Fruit fly (Drosophila melanogaster): ENCODE measurements around the gene Drsl3.

The Drsl3 gene

dm6 chr3L:3301171-3301738 is 13.5 kb upstream of the Drsl3 start (continued):
- peak; percentile 86 for TF ChIP-seq CG5180 (GFP tag; optimal IDR thresholded peaks at IDR 0.05)
- peak; percentile 98 for TF ChIP-seq Med (GFP tag)
- TF ChIP-seq tll (GFP tag; optimal IDR thresholded peaks at IDR 0.05): no peak
- TF ChIP-seq ems (GFP tag; optimal IDR thresholded peaks at IDR 0.05): peak; percentile 88
- TF ChIP-seq Adf1 (GFP tag; IDR thresholded peaks at IDR 0.05): peak; percentile 77
- TF ChIP-seq Usf (GFP tag; optimal IDR thresholded peaks at IDR 0.05): peak; percentile 62
- TF ChIP-seq disco-r (GFP tag; optimal IDR thresholded peaks at IDR 0.05): peak; percentile 75
- peak; percentile 72 for TF ChIP-seq gcm2 (GFP tag; optimal IDR thresholded peaks at IDR 0.05)
- peak; percentile 95 for TF ChIP-seq CG2712 (tag; optimal IDR thresholded peaks at IDR 0.05)
- TF ChIP-seq CG3407 (GFP tag; optimal IDR thresholded peaks at IDR 0.05): peak; percentile 85
- TF ChIP-seq gsb (GFP tag; IDR thresholded peaks at IDR 0.05): peak; percentile 82
- TF ChIP-seq eyg (GFP tag; optimal IDR thresholded peaks at IDR 0.05): peak; percentile 91
- TF ChIP-seq Doc2 (GFP tag; IDR thresholded peaks at IDR 0.05): no peak
- peak; percentile 60 for TF ChIP-seq psq (GFP tag; optimal IDR thresholded peaks at IDR 0.05)
- TF ChIP-seq TFAM (GFP tag; optimal IDR thresholded peaks at IDR 0.05): no peak
- peak; percentile 74 for TF ChIP-seq MTF-1 (GFP tag; optimal IDR thresholded peaks at IDR 0.05; ENCODE audit: borderline replicate concordance)
- peak; percentile 79 for TF ChIP-seq CG33213 (GFP tag; optimal IDR thresholded peaks at IDR 0.05)
- peak; percentile 55 for TF ChIP-seq YL-1 (GFP tag; optimal IDR thresholded peaks at IDR 0.05)
- peak; percentile 79 for TF ChIP-seq al (GFP tag; IDR thresholded peaks at IDR 0.05)
- TF ChIP-seq H15 (GFP tag; IDR thresholded peaks at IDR 0.05): peak; percentile 86
- peak; percentile 74 for TF ChIP-seq CG3163 (GFP tag; optimal IDR thresholded peaks at IDR 0.05)
- no peak for TF ChIP-seq Dll (GFP tag; IDR thresholded peaks at IDR 0.05; ENCODE audit: partially characterized antibody)
- peak; percentile 83 for TF ChIP-seq Nf-YA (GFP tag; IDR thresholded peaks at IDR 0.05)
- peak; percentile 83 for TF ChIP-seq CG5245 (GFP tag; optimal IDR thresholded peaks at IDR 0.05)
- peak; percentile 95 for TF ChIP-seq CG2678 (tag; optimal IDR thresholded peaks at IDR 0.05)
- TF ChIP-seq trh (GFP tag; optimal IDR thresholded peaks at IDR 0.05): peak; percentile 77
- TF ChIP-seq Myb (GFP tag; optimal IDR thresholded peaks at IDR 0.05): peak; percentile 68
- peak; percentile 91 for TF ChIP-seq CG6175 (GFP tag; IDR thresholded peaks at IDR 0.05)
- peak; percentile 94 for TF ChIP-seq Sox102F (GFP tag; optimal IDR thresholded peaks at IDR 0.05)
- TF ChIP-seq Ravus (GFP tag; IDR thresholded peaks at IDR 0.05): peak; percentile 70; the same call in 1 of the 2 replicates
- peak; percentile 80; the same call in 2 of the 3 replicates for TF ChIP-seq C15 (GFP tag; IDR thresholded peaks at IDR 0.05)
- peak; percentile 70 for TF ChIP-seq CG10431 (GFP tag; optimal IDR thresholded peaks at IDR 0.05)
- TF ChIP-seq CG12071 (GFP tag; optimal IDR thresholded peaks at IDR 0.05): peak; percentile 89
- TF ChIP-seq E2f2 (GFP tag; IDR thresholded peaks at IDR 0.05): peak; percentile 74
- peak; percentile 91 for TF ChIP-seq ind (GFP tag; optimal IDR thresholded peaks at IDR 0.05)
- TF ChIP-seq Dref (GFP tag; IDR thresholded peaks at IDR 0.05): no peak
- peak; percentile 95 for TF ChIP-seq PHDP (tag; optimal IDR thresholded peaks at IDR 0.05)
- no peak for TF ChIP-seq ash1 (GFP tag; optimal IDR thresholded peaks at IDR 0.05)
- TF ChIP-seq br (optimal IDR thresholded peaks at IDR 0.05): no peak
- peak; percentile 95 for TF ChIP-seq stc (GFP tag; IDR thresholded peaks at IDR 0.05)
- peak; percentile 86 for TF ChIP-seq jing (GFP tag; optimal IDR thresholded peaks at IDR 0.05)
- peak; percentile 70 for TF ChIP-seq luna (GFP tag; optimal IDR thresholded peaks at IDR 0.05)
- peak; percentile 85 for TF ChIP-seq kni (GFP tag; optimal IDR thresholded peaks at IDR 0.05)
- TF ChIP-seq exex (tag; optimal IDR thresholded peaks at IDR 0.05): peak; percentile 100
- TF ChIP-seq Atf3 (GFP tag; optimal IDR thresholded peaks at IDR 0.05): peak; percentile 87
- peak; percentile 66 for TF ChIP-seq CG15073 (GFP tag; optimal IDR thresholded peaks at IDR 0.05)
- TF ChIP-seq fd102C (GFP tag; optimal IDR thresholded peaks at IDR 0.05): peak; percentile 38
- TF ChIP-seq otp (GFP tag; IDR thresholded peaks at IDR 0.05): peak; percentile 90
- TF ChIP-seq CG12155 (GFP tag; optimal IDR thresholded peaks at IDR 0.05): peak; percentile 84
- peak; percentile 90 for TF ChIP-seq CG6854 (GFP tag; optimal IDR thresholded peaks at IDR 0.05)
- TF ChIP-seq HLHmδ (GFP tag; optimal IDR thresholded peaks at IDR 0.05): no peak
